Worm (Caenorhabditis elegans): ENCODE measurements around the gene C33D9.6.

- TF ChIP-seq snpc-4 (tag; optimal IDR thresholded peaks at IDR 0.05) = peak; percentile 52
- TF ChIP-seq elt-1 (tag; optimal IDR thresholded peaks at IDR 0.05) = no peak
- no peak for TF ChIP-seq nhr-28 (tag; optimal IDR thresholded peaks at IDR 0.05)
- peak; percentile 48 for TF ChIP-seq fkh-10 (GFP tag; optimal IDR thresholded peaks at IDR 0.05)
- no peak for TF ChIP-seq unc-62 (GFP tag; optimal IDR thresholded peaks at IDR 0.05)
Observed at ce11 chrIV:8762471-8762870, 15.5 kb downstream of the C33D9.6 start.

Measured in whole organism, L3 larva.